Worm (Caenorhabditis elegans) whole organism, mixed stage, embryonic: ENCODE data around the gene zim-3.

Experiments used
- M03D4.4 ChIP-seq: sonication (generic microtip); optimal IDR thresholded peaks from 2 replicates; lab custom pipeline; 2017; ENCODE audit warnings: mild to moderate bottlenecking, missing genetic modification characterization, missing compliant biosample characterization
- bed-3 ChIP-seq: fragments of 200-800 bp; sonication (Bioruptor generic); optimal IDR thresholded peaks from 3 replicates; lab custom pipeline; 2018; ENCODE audit warnings: mild to moderate bottlenecking, missing genetic modification characterization, moderate library complexity, missing compliant biosample characterization
- ceh-39 ChIP-seq: fragments of 150-350 bp; optimal IDR thresholded peaks from 2 replicates; lab custom pipeline; 2014; ENCODE audit warnings: missing biosample characterization, missing genetic modification characterization
- ceh-83 ChIP-seq: fragments of 200-800 bp; sonication (Bioruptor generic); optimal IDR thresholded peaks from 2 replicates; lab custom pipeline; 2018; ENCODE audit warnings: mild to moderate bottlenecking, missing genetic modification characterization, missing compliant biosample characterization
- cnd-1 ChIP-seq: fragments of 200-800 bp; sonication (Bioruptor generic); optimal IDR thresholded peaks from 2 replicates; lab custom pipeline; 2018; ENCODE audit warnings: mild to moderate bottlenecking, missing genetic modification characterization, missing compliant biosample characterization
- drap-1 ChIP-seq: fragments of 200-800 bp; sonication (Bioruptor generic); optimal IDR thresholded peaks from 3 replicates; lab custom pipeline; 2018; ENCODE audit warnings: mild to moderate bottlenecking, missing genetic modification characterization, missing compliant biosample characterization
- flh-1 ChIP-seq: fragments of 200-800 bp; sonication (Bioruptor generic); optimal IDR thresholded peaks from 2 replicates; lab custom pipeline; 2018; ENCODE audit warnings: mild to moderate bottlenecking, missing genetic modification characterization, moderate library complexity, missing compliant biosample characterization
- ham-2 ChIP-seq: fragments of 200-800 bp; sonication (Bioruptor generic); optimal IDR thresholded peaks from 2 replicates; lab custom pipeline; 2018; ENCODE audit warnings: mild to moderate bottlenecking, missing genetic modification characterization, missing compliant biosample characterization
- lin-13 ChIP-seq: fragments of 150-350 bp; optimal IDR thresholded peaks from 2 replicates; lab custom pipeline; 2014; ENCODE audit warnings: missing biosample characterization, missing genetic modification characterization
- mls-2 ChIP-seq: sonication (generic microtip); optimal IDR thresholded peaks from 2 replicates; lab custom pipeline; 2016; ENCODE audit warnings: mild to moderate bottlenecking, missing genetic modification characterization, moderate library complexity, missing compliant biosample characterization
- nhr-2 ChIP-seq: fragments of 150-350 bp; optimal IDR thresholded peaks from 2 replicates; lab custom pipeline; 2014; ENCODE audit warnings: missing biosample characterization, missing genetic modification characterization
- nhr-237 ChIP-seq: fragments of 150-350 bp; optimal IDR thresholded peaks from 2 replicates; lab custom pipeline; 2014; ENCODE audit warnings: missing biosample characterization, missing genetic modification characterization
- nhr-76 ChIP-seq: sonication (generic microtip); optimal IDR thresholded peaks from 2 replicates; lab custom pipeline; 2017; ENCODE audit warnings: missing biosample characterization, missing genetic modification characterization
- snpc-4 ChIP-seq: fragments of 150-350 bp; optimal IDR thresholded peaks from 2 replicates; lab custom pipeline; 2014; ENCODE audit warnings: missing biosample characterization, missing genetic modification characterization
- sptf-1 ChIP-seq: sonication (generic microtip); optimal IDR thresholded peaks from 2 replicates; lab custom pipeline; 2017; ENCODE audit warnings: mild to moderate bottlenecking, missing genetic modification characterization, moderate library complexity, missing compliant biosample characterization
- zip-8 ChIP-seq: fragments of 150-350 bp; optimal IDR thresholded peaks from 2 replicates; lab custom pipeline; 2014; ENCODE audit warnings: missing biosample characterization, missing genetic modification characterization
- ztf-11 ChIP-seq: fragments of 150-350 bp; optimal IDR thresholded peaks from 2 replicates; lab custom pipeline; 2014; ENCODE audit warnings: missing biosample characterization, missing genetic modification characterization

Gene zim-3

ce11 chrIV:10599983-10600382 lies 41.5 kb downstream of the zim-3 start, which contains the start of gene R09H10.1:
Gene R09H10.1, plus strand, starts transcription at chrIV:10600283.
- TF ChIP-seq ceh-83 (GFP tag; lab: Kevin White, UChicago) (no peak), M03D4.4 (no peak), ztf-11 (tag; lab: Kevin White, UChicago) (no peak)

ce11 chrIV:10602644-10603043 lies 44.1 kb downstream of the zim-3 start, which contains the start of gene R09H10.2:
Gene R09H10.2, plus strand, starts transcription at chrIV:10602944.
- TF ChIP-seq nhr-76 (tag; lab: Kevin White, UChicago): no peak
- TF ChIP-seq, all 35 proteins: peak for 0

ce11 chrIV:10606575-10607080 lies 48.1 kb downstream of the zim-3 start, which contains the start of gene R09H10.3:
Gene R09H10.3, plus strand, starts transcription at chrIV:10607030.
- TF ChIP-seq zip-8 (tag; lab: Kevin White, UChicago) (no peak), flh-1 (GFP tag; lab: Kevin White, UChicago) (no peak), sptf-1 (tag; lab: Kevin White, UChicago) (no peak), drap-1 (GFP tag; lab: Kevin White, UChicago) (no peak), mls-2 (tag; lab: Kevin White, UChicago) (no peak), nhr-237 (tag; lab: Kevin White, UChicago) (no peak), lin-13 (tag; lab: Kevin White, UChicago) (no peak), ztf-11 (tag; lab: Kevin White, UChicago) (no peak)

- TF ChIP-seq ham-2 (GFP tag; lab: Kevin White, UChicago) (no peak), cnd-1 (tag; lab: Kevin White, UChicago) (no peak), ceh-39 (tag; lab: Kevin White, UChicago) (no peak), snpc-4 (tag; lab: Kevin White, UChicago) (no peak), nhr-2 (tag; lab: Kevin White, UChicago) (no peak), bed-3 (GFP tag; lab: Kevin White, UChicago) (no peak), ztf-11 (tag; lab: Kevin White, UChicago) (no peak), mls-2 (tag; lab: Kevin White, UChicago) (no peak)
Measured at ce11 chrIV:10608275-10608674, 49.8 kb downstream of the zim-3 start, which contains the start of gene R09H10.6. Gene R09H10.6, plus strand, starts transcription at chrIV:10608575.

ce11 chrIV:10609920-10610319 lies 51.4 kb downstream of the zim-3 start:
- TF ChIP-seq ceh-39 (tag; lab: Kevin White, UChicago): no peak
- no peak for TF ChIP-seq ham-2 (GFP tag; lab: Kevin White, UChicago)
